Fruit fly (Drosophila melanogaster): Measurements from ENCODE around the gene ppk.

ppk gene

dm6 chr2L:14367274-14367669 is 13.7 kb downstream of the ppk start (continued):
- TF ChIP-seq vri (GFP tag; optimal IDR thresholded peaks at IDR 0.05), result no peak
- TF ChIP-seq CG8319 (GFP tag; optimal IDR thresholded peaks at IDR 0.05), result peak; percentile 25
- TF ChIP-seq CG16779 (tag; optimal IDR thresholded peaks at IDR 0.05), result peak; percentile 70
- TF ChIP-seq Gug (GFP tag; IDR thresholded peaks at IDR 0.05), result peak; percentile 58
- TF ChIP-seq spab (GFP tag; optimal IDR thresholded peaks at IDR 0.05), result peak; percentile 75
- peak; percentile 76 for TF ChIP-seq CG3919 (GFP tag; optimal IDR thresholded peaks at IDR 0.05)
- no peak for TF ChIP-seq Sox14 (GFP tag; optimal IDR thresholded peaks at IDR 0.05)
- TF ChIP-seq Met (GFP tag; optimal IDR thresholded peaks at IDR 0.05), result peak; percentile 71
- TF ChIP-seq CG3032 (tag; optimal IDR thresholded peaks at IDR 0.05), result peak; percentile 71
- peak; percentile 22 for TF ChIP-seq Hr39 (GFP tag; optimal IDR thresholded peaks at IDR 0.05)
- no peak for TF ChIP-seq fkh (GFP tag; optimal IDR thresholded peaks at IDR 0.05)
- TF ChIP-seq Sox102F (GFP tag; optimal IDR thresholded peaks at IDR 0.05), result no peak
- TF ChIP-seq CG6792 (GFP tag; optimal IDR thresholded peaks at IDR 0.05), result peak; percentile 47
- peak; percentile 87 for TF ChIP-seq Hr4 (GFP tag; optimal IDR thresholded peaks at IDR 0.05)
- peak; percentile 45 for TF ChIP-seq Blimp-1 (GFP tag; optimal IDR thresholded peaks at IDR 0.05)

- peak; percentile 10 for TF ChIP-seq CG6276 (GFP tag; optimal IDR thresholded peaks at IDR 0.05)
- TF ChIP-seq Sox14 (GFP tag; optimal IDR thresholded peaks at IDR 0.05), result peak; percentile 21
- TF ChIP-seq CG6792 (GFP tag; optimal IDR thresholded peaks at IDR 0.05), result peak; percentile 15
- peak; percentile 19 for TF ChIP-seq CG3032 (tag; optimal IDR thresholded peaks at IDR 0.05)
- peak; percentile 72 for TF ChIP-seq CG32006 (GFP tag; optimal IDR thresholded peaks at IDR 0.05)
- TF ChIP-seq Sox102F (GFP tag; optimal IDR thresholded peaks at IDR 0.05), result peak; percentile 31
- peak; percentile 55 for TF ChIP-seq CG4318 (GFP tag; optimal IDR thresholded peaks at IDR 0.05)
- no peak for TF ChIP-seq fd59A (GFP tag; optimal IDR thresholded peaks at IDR 0.05)
- TF ChIP-seq pdm3 (GFP tag; optimal IDR thresholded peaks at IDR 0.05), result no peak
- TF ChIP-seq dac (GFP tag; optimal IDR thresholded peaks at IDR 0.05), result peak; percentile 13
- peak; percentile 38 for TF ChIP-seq OdsH (GFP tag; optimal IDR thresholded peaks at IDR 0.05)
- TF ChIP-seq cyc (GFP tag; optimal IDR thresholded peaks at IDR 0.05), result no peak
- TF ChIP-seq CG3919 (GFP tag; optimal IDR thresholded peaks at IDR 0.05), result peak; percentile 51
- peak; percentile 42 for TF ChIP-seq Ets96B (tag; optimal IDR thresholded peaks at IDR 0.05)
- TF ChIP-seq Gug (GFP tag; IDR thresholded peaks at IDR 0.05), result no peak
- no peak for TF ChIP-seq CG6808 (GFP tag; optimal IDR thresholded peaks at IDR 0.05)
- peak; percentile 7 for TF ChIP-seq achi (GFP tag; optimal IDR thresholded peaks at IDR 0.05)
- no peak for TF ChIP-seq fd85E (GFP tag; optimal IDR thresholded peaks at IDR 0.05)
- no peak for TF ChIP-seq Ets21C (GFP tag; optimal IDR thresholded peaks at IDR 0.05)
- peak; percentile 15; the same call in 1 of the 3 replicates for TF ChIP-seq CG6163 (GFP tag; IDR thresholded peaks at IDR 0.05)
- TF ChIP-seq Hr4 (GFP tag; optimal IDR thresholded peaks at IDR 0.05), result peak; percentile 25
- peak; percentile 80 for TF ChIP-seq Eip78C (GFP tag)
- no peak for TF ChIP-seq CG11902 (GFP tag; optimal IDR thresholded peaks at IDR 0.05)
- peak; percentile 33 for TF ChIP-seq CG10631 (GFP tag; optimal IDR thresholded peaks at IDR 0.05)
- TF ChIP-seq CG8119 (GFP tag; IDR thresholded peaks at IDR 0.05), result peak; percentile 83
- peak; percentile 21 for TF ChIP-seq topi (GFP tag; optimal IDR thresholded peaks at IDR 0.05)
- no peak for TF ChIP-seq CG34406 (GFP tag; optimal IDR thresholded peaks at IDR 0.05)
- TF ChIP-seq eg (GFP tag; IDR thresholded peaks at IDR 0.05), result peak; percentile 80
- peak; percentile 53 for TF ChIP-seq Met (GFP tag; optimal IDR thresholded peaks at IDR 0.05)
- TF ChIP-seq CG16779 (tag; optimal IDR thresholded peaks at IDR 0.05), result peak; percentile 6
- TF ChIP-seq CG15336 (GFP tag; IDR thresholded peaks at IDR 0.05), result peak; percentile 80
These were observed 14.2 kb downstream of the ppk start for dm6 chr2L:14366590-14367273.

- TF ChIP-seq Sox15 (GFP tag; optimal IDR thresholded peaks at IDR 0.05) (peak; percentile 30), CG34406 (GFP tag; optimal IDR thresholded peaks at IDR 0.05) (peak; percentile 79), Blimp-1 (GFP tag; optimal IDR thresholded peaks at IDR 0.05) (no peak), Eip93F (GFP tag; optimal IDR thresholded peaks at IDR 0.05) (peak; percentile 3), fkh (GFP tag; optimal IDR thresholded peaks at IDR 0.05) (no peak), Hr38 (GFP tag; optimal IDR thresholded peaks at IDR 0.05) (no peak), CG6808 (GFP tag; optimal IDR thresholded peaks at IDR 0.05) (peak; percentile 48), Hr39 (GFP tag; optimal IDR thresholded peaks at IDR 0.05) (peak; percentile 21), CG8319 (GFP tag; optimal IDR thresholded peaks at IDR 0.05) (no peak), CG10669 (GFP tag; optimal IDR thresholded peaks at IDR 0.05) (peak; percentile 57), spab (GFP tag; optimal IDR thresholded peaks at IDR 0.05) (peak; percentile 37), Lpt (GFP tag; optimal IDR thresholded peaks at IDR 0.05) (peak; percentile 58), CG8119 (GFP tag; IDR thresholded peaks at IDR 0.05) (peak; percentile 84), CG6792 (GFP tag; optimal IDR thresholded peaks at IDR 0.05) (peak; percentile 51), Sox102F (GFP tag; optimal IDR thresholded peaks at IDR 0.05) (peak; percentile 26), Sox14 (GFP tag; optimal IDR thresholded peaks at IDR 0.05) (peak; percentile 15), CG15336 (GFP tag; IDR thresholded peaks at IDR 0.05) (peak; percentile 80), Hr4 (GFP tag; optimal IDR thresholded peaks at IDR 0.05) (peak; percentile 54), CG3919 (GFP tag; optimal IDR thresholded peaks at IDR 0.05) (peak; percentile 62), CG8632 (GFP tag; optimal IDR thresholded peaks at IDR 0.05) (peak; percentile 72), Gug (GFP tag; IDR thresholded peaks at IDR 0.05) (peak; percentile 78), cyc (GFP tag; optimal IDR thresholded peaks at IDR 0.05) (peak; percentile 59), CG6276 (GFP tag; optimal IDR thresholded peaks at IDR 0.05) (peak; percentile 68), fd85E (GFP tag; optimal IDR thresholded peaks at IDR 0.05) (no peak), CG11902 (GFP tag; optimal IDR thresholded peaks at IDR 0.05) (peak; percentile 13), CG6854 (GFP tag; optimal IDR thresholded peaks at IDR 0.05) (no peak)
These were observed 19.2 kb downstream of the ppk start, which contains the start of gene spel1 for dm6 chr2L:14361736-14362180. spel1 (plus strand) TSS chr2L:14362069.
